Worm (Caenorhabditis elegans): Measurements from ENCODE around the gene R11H6.5.

The R11H6.5 gene

ce11 chrV:14642016-14642415, 30.0 kb upstream of the R11H6.5 start:
- TF ChIP-seq nhr-25 (tag; optimal IDR thresholded peaks at IDR 0.05) (no peak), jun-1 (tag; optimal IDR thresholded peaks at IDR 0.05) (no peak), elt-2 (tag; optimal IDR thresholded peaks at IDR 0.05) (no peak), zag-1 (tag; optimal IDR thresholded peaks at IDR 0.05) (no peak), nhr-77 (tag; optimal IDR thresholded peaks at IDR 0.05) (no peak), pqm-1 (tag; optimal IDR thresholded peaks at IDR 0.05) (no peak), fos-1 (tag; optimal IDR thresholded peaks at IDR 0.05) (no peak), ceh-9 (tag; optimal IDR thresholded peaks at IDR 0.05) (no peak), lsy-12 (tag; optimal IDR thresholded peaks at IDR 0.05) (no peak)

- TF ChIP-seq pha-4 (tag; optimal IDR thresholded peaks at IDR 0.05), result peak; percentile 22
- TF ChIP-seq jun-1 (tag; optimal IDR thresholded peaks at IDR 0.05), result peak; percentile 15
- TF ChIP-seq pqm-1 (tag; optimal IDR thresholded peaks at IDR 0.05), result peak; percentile 72
- TF ChIP-seq nhr-237 (tag; optimal IDR thresholded peaks at IDR 0.05), result no peak
- no peak for TF ChIP-seq ceh-16 (tag; optimal IDR thresholded peaks at IDR 0.05)
- TF ChIP-seq elt-2 (tag; optimal IDR thresholded peaks at IDR 0.05), result peak; percentile 83
- no peak for TF ChIP-seq aly-2 (tag; optimal IDR thresholded peaks at IDR 0.05)
Observed at ce11 chrV:14640769-14641168, 28.7 kb upstream of the R11H6.5 start, which contains the start of gene C54G10.1. Gene C54G10.1, plus strand, starts transcription at chrV:14641101.

ce11 chrV:14640071-14640470, 28.0 kb upstream of the R11H6.5 start, which contains the start of gene F43D2.7:
Gene F43D2.7, minus strand, starts transcription at chrV:14640171.
- TF ChIP-seq mdl-1 (tag; optimal IDR thresholded peaks at IDR 0.05), result no peak
- TF ChIP-seq tbx-2 (tag; optimal IDR thresholded peaks at IDR 0.05), result no peak
- no peak for TF ChIP-seq fkh-10 (GFP tag; optimal IDR thresholded peaks at IDR 0.05)

- TF ChIP-seq nhr-25 (tag; optimal IDR thresholded peaks at IDR 0.05) (no peak), elt-2 (tag; optimal IDR thresholded peaks at IDR 0.05) (no peak), nhr-77 (tag; optimal IDR thresholded peaks at IDR 0.05) (no peak), lin-15B (tag; optimal IDR thresholded peaks at IDR 0.05) (no peak), lin-39 (tag; optimal IDR thresholded peaks at IDR 0.05) (no peak), ceh-9 (tag; optimal IDR thresholded peaks at IDR 0.05) (no peak), lsy-12 (tag; optimal IDR thresholded peaks at IDR 0.05) (no peak), fos-1 (tag; optimal IDR thresholded peaks at IDR 0.05) (no peak), nhr-23 (tag; optimal IDR thresholded peaks at IDR 0.05) (no peak), eor-1 (tag; optimal IDR thresholded peaks at IDR 0.05) (no peak), hmg-11 (tag; optimal IDR thresholded peaks at IDR 0.05) (no peak), fkh-10 (GFP tag; optimal IDR thresholded peaks at IDR 0.05) (no peak)
Observed at ce11 chrV:14638075-14638474, 26.1 kb upstream of the R11H6.5 start.

- TF ChIP-seq pha-4 (tag; optimal IDR thresholded peaks at IDR 0.05) (no peak), pqm-1 (tag; optimal IDR thresholded peaks at IDR 0.05) (no peak), tbx-2 (tag; optimal IDR thresholded peaks at IDR 0.05) (no peak)
Observed at ce11 chrV:14635119-14635518, 23.1 kb upstream of the R11H6.5 start, which contains the start of gene F43D2.6. Gene F43D2.6, minus strand, starts transcription at chrV:14635180.

- TF ChIP-seq ztf-4 (tag; optimal IDR thresholded peaks at IDR 0.05) (no peak), nhr-23 (tag; optimal IDR thresholded peaks at IDR 0.05) (peak; percentile 14), elt-1 (tag; optimal IDR thresholded peaks at IDR 0.05) (no peak)
Observed at ce11 chrV:14633319-14633718, 21.3 kb upstream of the R11H6.5 start.

ce11 chrV:14631588-14631987, 19.6 kb upstream of the R11H6.5 start, which contains the start of gene F43D2.3:
Gene F43D2.3, plus strand, starts transcription at chrV:14631888.
- TF ChIP-seq aly-2 (tag; optimal IDR thresholded peaks at IDR 0.05), result no peak
- no peak for TF ChIP-seq hmg-11 (tag; optimal IDR thresholded peaks at IDR 0.05)
- TF ChIP-seq unc-39 (tag; optimal IDR thresholded peaks at IDR 0.05), result no peak

- peak; percentile 52 for TF ChIP-seq egl-5 (tag; optimal IDR thresholded peaks at IDR 0.05)
- TF ChIP-seq elt-2 (tag; optimal IDR thresholded peaks at IDR 0.05), result no peak
- no peak for TF ChIP-seq nhr-11 (tag; optimal IDR thresholded peaks at IDR 0.05)
- TF ChIP-seq lin-15B (tag; optimal IDR thresholded peaks at IDR 0.05), result no peak
- TF ChIP-seq nhr-23 (tag; optimal IDR thresholded peaks at IDR 0.05), result no peak
- no peak for TF ChIP-seq daf-12 (tag; optimal IDR thresholded peaks at IDR 0.05)
Observed at ce11 chrV:14625662-14626061, 13.6 kb upstream of the R11H6.5 start.
